Fruit fly (Drosophila melanogaster) whole organism, embryonic: ENCODE data around the gene Vps2.

Experiments
- ATbp ChIP-seq: fragments of 200-800 bp; sonication (Bioruptor generic); optimal IDR thresholded peaks from 2 replicates; lab custom pipeline; 2017; ENCODE audit warnings: missing biosample characterization, mild to moderate bottlenecking, missing genetic modification characterization, missing genetic modification reagents
- BEAF-32 ChIP-seq: fragments of 200-800 bp; sonication (Bioruptor generic); optimal IDR thresholded peaks from 3 replicates; lab custom pipeline; 2017; ENCODE audit warnings: missing biosample characterization, missing genetic modification characterization, mild to moderate bottlenecking, moderate library complexity, missing genetic modification reagents
- Blimp-1 ChIP-seq: fragments of 200-800 bp; sonication (Bioruptor generic); optimal IDR thresholded peaks from 3 replicates; lab custom pipeline; 2018; ENCODE audit warnings: missing biosample characterization, missing genetic modification characterization, mild to moderate bottlenecking, moderate library complexity, missing genetic modification reagents
- CG10267 ChIP-seq: fragments of 200-800 bp; sonication (Bioruptor generic); optimal IDR thresholded peaks from 2 replicates; lab custom pipeline; 2018; ENCODE audit warnings: missing biosample characterization, mild to moderate bottlenecking, missing genetic modification characterization, moderate library complexity
- CG10462 ChIP-seq: fragments of 200-800 bp; sonication (Bioruptor generic); optimal IDR thresholded peaks from 2 replicates; lab custom pipeline; 2016; ENCODE audit warnings: missing biosample characterization, missing genetic modification characterization
- CG10959 ChIP-seq: fragments of 200-800 bp; sonication (Bioruptor generic); IDR thresholded peaks from 2 replicates; pipeline ENCODE4 v1.3.6; 2022; ENCODE audit warnings: missing biosample characterization, missing genetic modification characterization
- CG14014 ChIP-seq: fragments of 200-800 bp; sonication (Bioruptor generic); IDR thresholded peaks from 2 replicates; pipeline ENCODE4 v1.3.6; 2022; ENCODE audit warnings: missing biosample characterization, missing genetic modification characterization
- CG15011 ChIP-seq: fragments of 200-800 bp; sonication (Bioruptor generic); optimal IDR thresholded peaks from 3 replicates; lab custom pipeline; 2018; ENCODE audit warnings: missing biosample characterization, mild to moderate bottlenecking, missing genetic modification characterization
- CG16815 ChIP-seq: fragments of 200-800 bp; sonication (Bioruptor generic); optimal IDR thresholded peaks from 3 replicates; lab custom pipeline; 2017; ENCODE audit warnings: missing biosample characterization, mild to moderate bottlenecking, missing genetic modification characterization
- CG17186 ChIP-seq: fragments of 200-800 bp; sonication (Bioruptor generic); optimal IDR thresholded peaks from 3 replicates; lab custom pipeline; 2017; ENCODE audit warnings: missing biosample characterization, missing genetic modification reagents, missing genetic modification characterization
- CG17359 ChIP-seq: fragments of 200-800 bp; sonication (Bioruptor generic); optimal IDR thresholded peaks from 3 replicates; lab custom pipeline; 2018; ENCODE audit warnings: missing biosample characterization, mild to moderate bottlenecking, missing genetic modification characterization, moderate library complexity
- CG17385 ChIP-seq: fragments of 200-800 bp; sonication (Bioruptor generic); optimal IDR thresholded peaks from 3 replicates; lab custom pipeline; 2018; ENCODE audit warnings: missing biosample characterization, mild to moderate bottlenecking, missing genetic modification characterization
- CG1832 ChIP-seq: fragments of 200-800 bp; sonication (Bioruptor generic); optimal IDR thresholded peaks from 2 replicates; lab custom pipeline; 2017; ENCODE audit warnings: missing biosample characterization, mild to moderate bottlenecking, missing genetic modification characterization, inconsistent platforms
- CG18476 ChIP-seq: fragments of 200-800 bp; sonication (Bioruptor generic); optimal IDR thresholded peaks from 2 replicates; lab custom pipeline; 2016; ENCODE audit warnings: missing biosample characterization, mild to moderate bottlenecking, missing genetic modification characterization
- CG2889 ChIP-seq: fragments of 200-800 bp; sonication (Bioruptor generic); IDR thresholded peaks from 3 replicates; pipeline ENCODE4 v1.3.6; 2022; ENCODE audit warnings: missing biosample characterization, missing genetic modification characterization
- CG31388 ChIP-seq: fragments of 200-800 bp; sonication (Bioruptor generic); optimal IDR thresholded peaks from 2 replicates; lab custom pipeline; 2016; ENCODE audit warnings: missing biosample characterization, missing genetic modification characterization
- CG3726 ChIP-seq: fragments of 200-800 bp; sonication (Bioruptor generic); IDR thresholded peaks from 3 replicates; pipeline ENCODE4, ENCODE4 v1.3.6; 2022; ENCODE audit warnings: missing biosample characterization, missing genetic modification characterization
- CG5953 ChIP-seq: fragments of 200-800 bp; sonication (Bioruptor generic); IDR thresholded peaks from 2 replicates; pipeline ENCODE4 v1.3.6; 2022; ENCODE audit warnings: missing biosample characterization, missing genetic modification characterization
- CG6254 ChIP-seq: fragments of 200-800 bp; sonication (Bioruptor generic); optimal IDR thresholded peaks from 3 replicates; lab custom pipeline; 2017; ENCODE audit warnings: mild to moderate bottlenecking, missing biosample characterization, missing genetic modification reagents, missing genetic modification characterization
- CG6813 ChIP-seq: fragments of 200-800 bp; sonication (Bioruptor generic); optimal IDR thresholded peaks from 2 replicates; lab custom pipeline; 2017; ENCODE audit warnings: missing biosample characterization, missing genetic modification characterization, mild to moderate bottlenecking, moderate library complexity, missing genetic modification reagents
- CG7556 ChIP-seq: fragments of 200-800 bp; sonication (Bioruptor generic); optimal IDR thresholded peaks from 2 replicates; lab custom pipeline; 2017; ENCODE audit warnings: missing biosample characterization, mild to moderate bottlenecking, missing genetic modification characterization
- CG7839 ChIP-seq: fragments of 200-800 bp; sonication (Bioruptor generic); optimal IDR thresholded peaks from 3 replicates; lab custom pipeline; 2018; ENCODE audit warnings: missing biosample characterization, mild to moderate bottlenecking, missing genetic modification characterization, moderate library complexity
- CG9876 ChIP-seq: fragments of 200-800 bp; sonication (Bioruptor generic); optimal IDR thresholded peaks from 2 replicates; lab custom pipeline; 2016; ENCODE audit warnings: missing biosample characterization, missing genetic modification characterization
- Dip3 ChIP-seq: fragments of 200-800 bp; sonication (Bioruptor generic); optimal IDR thresholded peaks from 3 replicates; lab custom pipeline; 2016; ENCODE audit warnings: missing biosample characterization, missing genetic modification characterization
- Elba2 ChIP-seq: fragments of 200-800 bp; sonication (Bioruptor generic); optimal IDR thresholded peaks from 3 replicates; lab custom pipeline; 2016; ENCODE audit warnings: missing biosample characterization, missing genetic modification characterization
- Gsc ChIP-seq: fragments of 200-800 bp; sonication (Bioruptor generic); IDR thresholded peaks from 2 replicates; pipeline ENCODE4 v1.3.6; 2022; ENCODE audit warnings: missing biosample characterization, missing genetic modification characterization
- HHEX ChIP-seq: fragments of 200-800 bp; sonication (Bioruptor generic); optimal IDR thresholded peaks from 3 replicates; lab custom pipeline; 2017; ENCODE audit warnings: missing biosample characterization, mild to moderate bottlenecking, missing genetic modification characterization, missing genetic modification reagents
- Hr78 ChIP-seq, 2 experiments: fragments of 200-800 bp in 1 of 2; fragments of >200 bp in 1 of 2; sonication (Bioruptor generic) in 1 of 2; optimal IDR thresholded peaks; 2 replicates each; lab custom pipeline; 2017 to 2019; ENCODE audit warnings: missing biosample characterization in 2 of 2, missing genetic modification characterization in 2 of 2, mild to moderate bottlenecking in 1 of 2, moderate library complexity in 1 of 2
- Max ChIP-seq: fragments of 200-800 bp; sonication (Bioruptor generic); optimal IDR thresholded peaks from 2 replicates; lab custom pipeline; 2016; ENCODE audit warnings: missing biosample characterization, mild to moderate bottlenecking, missing genetic modification characterization
- Med ChIP-seq: fragments of 200-800 bp; sonication (Bioruptor generic); peaks from one replicate; lab custom pipeline; 2016; ENCODE audit warnings: missing biosample characterization, missing genetic modification characterization, mild to moderate bottlenecking, inconsistent platforms, moderate library complexity
- Meics ChIP-seq: fragments of 200-800 bp; sonication (Bioruptor generic); optimal IDR thresholded peaks from 2 replicates; lab custom pipeline; 2017; ENCODE audit warnings: missing biosample characterization, mild to moderate bottlenecking, missing genetic modification characterization
- Ravus ChIP-seq: fragments of 200-800 bp; sonication (Bioruptor generic); IDR thresholded peaks from 2 replicates; pipeline ENCODE4 v1.3.6; 2022; ENCODE audit warnings: missing biosample characterization, missing genetic modification characterization
- dpn ChIP-seq, 2 experiments: fragments of 200-800 bp; sonication (Bioruptor generic); optimal IDR thresholded peaks; 3 replicates each; lab custom pipeline; 2016; ENCODE audit warnings: missing biosample characterization in 2 of 2, missing genetic modification characterization in 2 of 2
- ewg ChIP-seq: fragments of 200-800 bp; sonication (Bioruptor generic); optimal IDR thresholded peaks from 3 replicates; lab custom pipeline; 2017; ENCODE audit warnings: mild to moderate bottlenecking, missing biosample characterization, missing genetic modification reagents, missing genetic modification characterization
- fd102C ChIP-seq: fragments of 200-800 bp; sonication (Bioruptor generic); optimal IDR thresholded peaks from 2 replicates; lab custom pipeline; 2018; ENCODE audit warnings: missing biosample characterization, mild to moderate bottlenecking, missing genetic modification characterization, moderate library complexity
- fd64A ChIP-seq: fragments of 200-800 bp; sonication (Bioruptor generic); optimal IDR thresholded peaks from 3 replicates; lab custom pipeline; 2018; ENCODE audit warnings: missing biosample characterization, mild to moderate bottlenecking, missing genetic modification characterization
- ftz-f1 ChIP-seq: fragments of 200-800 bp; sonication (Bioruptor generic); optimal IDR thresholded peaks from 2 replicates; lab custom pipeline; 2016; ENCODE audit warnings: missing biosample characterization, missing genetic modification characterization
- klu ChIP-seq: fragments of 200-800 bp; sonication (Bioruptor generic); IDR thresholded peaks from 2 replicates; pipeline ENCODE4 v1.3.6; 2022; ENCODE audit warnings: missing biosample characterization, missing genetic modification characterization
- mam ChIP-seq: fragments of 200-800 bp; sonication (Bioruptor generic); optimal IDR thresholded peaks from 3 replicates; lab custom pipeline; 2016; ENCODE audit warnings: missing biosample characterization, missing genetic modification characterization
- row ChIP-seq: fragments of 200-800 bp; sonication (Bioruptor generic); IDR thresholded peaks from 3 replicates; pipeline ENCODE4 v1.3.6; 2022; ENCODE audit warnings: missing biosample characterization, missing genetic modification characterization
- schlank ChIP-seq: fragments of 200-800 bp; sonication (Bioruptor generic); optimal IDR thresholded peaks from 2 replicates; lab custom pipeline; 2018; ENCODE audit warnings: missing biosample characterization, mild to moderate bottlenecking, missing genetic modification characterization
- slbo ChIP-seq: fragments of 200-800 bp; sonication (Bioruptor generic); IDR thresholded peaks from 2 replicates; pipeline ENCODE4 v1.3.6; 2022; ENCODE audit warnings: missing biosample characterization, missing genetic modification characterization
- so ChIP-seq: fragments of 200-800 bp; sonication (Bioruptor generic); IDR thresholded peaks from 3 replicates; pipeline ENCODE4 v1.3.6; 2022; ENCODE audit warnings: missing biosample characterization, missing genetic modification characterization
- tap ChIP-seq: fragments of 200-800 bp; optimal IDR thresholded peaks from 3 replicates; lab custom pipeline; 2019; ENCODE audit warnings: missing biosample characterization, mild to moderate bottlenecking, missing genetic modification characterization, moderate library complexity
- tin ChIP-seq: fragments of 200-800 bp; sonication (Bioruptor generic); optimal IDR thresholded peaks from 3 replicates; lab custom pipeline; 2016; ENCODE audit warnings: missing biosample characterization, missing genetic modification characterization
- unc-4 ChIP-seq: fragments of 200-800 bp; sonication (Bioruptor generic); IDR thresholded peaks from 2 replicates; pipeline ENCODE4 v1.3.6; 2022; ENCODE audit warnings: missing biosample characterization, missing genetic modification characterization; ENCODE audit not compliant: partially characterized antibody
- usp ChIP-seq: fragments of >200 bp; optimal IDR thresholded peaks from 2 replicates; lab custom pipeline; 2017; ENCODE audit warnings: missing biosample characterization, missing genetic modification characterization
- z ChIP-seq: fragments of 200-800 bp; sonication (Bioruptor generic); IDR thresholded peaks from 3 replicates; pipeline ENCODE4 v1.3.6; 2022; ENCODE audit warnings: missing biosample characterization, missing genetic modification characterization
- zen ChIP-seq: fragments of 200-800 bp; sonication (Bioruptor generic); optimal IDR thresholded peaks from 3 replicates; lab custom pipeline; 2018; ENCODE audit warnings: missing biosample characterization, mild to moderate bottlenecking, missing genetic modification characterization, moderate library complexity

Vps2 gene

DNA sequence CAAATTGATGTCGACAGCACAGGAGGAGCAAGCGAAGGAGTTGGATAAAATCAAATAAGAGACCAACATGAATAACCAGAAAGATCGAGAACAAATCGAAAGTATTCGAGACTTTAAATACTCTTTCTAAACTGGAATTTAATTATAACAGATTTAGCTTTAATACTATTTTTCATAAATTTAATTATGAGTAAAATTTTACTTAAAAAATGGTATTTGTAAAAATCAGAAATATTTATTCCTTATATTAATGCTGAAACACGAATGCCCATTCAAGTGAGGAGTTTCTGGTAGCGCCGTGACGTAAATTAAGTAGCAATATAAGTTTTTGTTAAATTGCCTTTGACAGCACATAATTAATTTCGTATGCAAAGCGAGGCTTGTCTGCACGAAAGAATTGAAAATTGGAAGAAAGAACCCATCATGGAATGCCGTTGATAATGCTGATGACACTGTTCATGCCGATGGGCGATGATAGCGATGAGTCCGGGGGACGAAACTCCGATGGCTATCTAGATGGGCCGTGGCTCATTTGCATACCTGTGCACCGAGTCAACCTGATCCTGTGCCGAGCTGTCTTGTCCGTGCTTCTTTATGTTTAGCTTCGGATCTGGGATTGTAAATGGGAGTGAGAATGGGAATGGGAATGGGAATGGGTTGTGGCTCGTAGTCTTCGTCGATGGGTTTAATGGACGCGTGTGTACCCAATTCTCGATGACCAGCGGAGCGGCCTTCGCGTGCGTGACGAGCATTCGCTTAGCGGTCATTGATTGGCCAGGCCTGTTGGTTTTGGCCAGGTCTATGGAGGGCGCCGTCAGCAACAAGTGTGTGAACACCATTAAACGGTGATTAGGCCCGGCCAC is 39.6 kb upstream of the Vps2 start (continued):
- TF ChIP-seq dpn (GFP tag; optimal IDR thresholded peaks at IDR 0.05; lab: Kevin White, UChicago), result peak in 1 of 2 experiments; percentile 2
- no peak for TF ChIP-seq ewg (GFP tag; lab: Kevin White, UChicago)
- TF ChIP-seq klu (GFP tag; lab: Robert Waterston, UW), result no peak
- TF ChIP-seq BEAF-32 (GFP tag; lab: Kevin White, UChicago), result no peak
- TF ChIP-seq CG10959 (GFP tag; lab: Robert Waterston, UW), result no peak
- TF ChIP-seq unc-4 (GFP tag; lab: Robert Waterston, UW), result no peak
- TF ChIP-seq CG17359 (tag; lab: Kevin White, UChicago), result peak; percentile 25
- TF ChIP-seq row (GFP tag; lab: Robert Waterston, UW), result peak; percentile 63
- peak; percentile 5 for TF ChIP-seq CG6813
- TF ChIP-seq CG10267, result peak; percentile 74
- no peak for TF ChIP-seq Dip3 (GFP tag; lab: Kevin White, UChicago)
- no peak for TF ChIP-seq HHEX (GFP tag; lab: Kevin White, UChicago)
- TF ChIP-seq CG7556, result peak; percentile 32
- TF ChIP-seq z (GFP tag; lab: Robert Waterston, UW), result no peak
- no peak for TF ChIP-seq CG2889 (GFP tag; lab: Robert Waterston, UW)
- TF ChIP-seq CG5953 (GFP tag; lab: Robert Waterston, UW), result no peak
- TF ChIP-seq usp (GFP tag; lab: Kevin White, UChicago), result no peak
- TF ChIP-seq CG3726 (GFP tag; lab: Robert Waterston, UW), result no peak
- TF ChIP-seq ATbp (GFP tag; lab: Kevin White, UChicago), result no peak
- peak; percentile 29 for TF ChIP-seq tap (tag; lab: Kevin White, UChicago)
- TF ChIP-seq CG1832, result no peak
- TF ChIP-seq Hr78 (GFP tag; optimal IDR thresholded peaks at IDR 0.05; lab: Kevin White, UChicago), result no peak
- no peak for TF ChIP-seq CG9876 (GFP tag; lab: Kevin White, UChicago)
- no peak for TF ChIP-seq fd64A (GFP tag; lab: Kevin White, UChicago)
- TF ChIP-seq CG17385 (GFP tag; lab: Kevin White, UChicago), result peak; percentile 12
- TF ChIP-seq CG6254, result peak; percentile 6
- TF ChIP-seq so (GFP tag; lab: Robert Waterston, UW), result no peak
- TF ChIP-seq CG16815 (GFP tag; lab: Kevin White, UChicago), result peak; percentile 27
- TF ChIP-seq Gsc (GFP tag; lab: Robert Waterston, UW), result no peak
- no peak for TF ChIP-seq fd102C (GFP tag; lab: Kevin White, UChicago)
- peak; percentile 72 for TF ChIP-seq zen (tag; lab: Kevin White, UChicago)
- no peak for TF ChIP-seq mam (GFP tag; lab: Kevin White, UChicago)
- no peak for TF ChIP-seq schlank (tag; lab: Kevin White, UChicago)
- no peak for TF ChIP-seq CG17186 (GFP tag; lab: Kevin White, UChicago)
- TF ChIP-seq CG31388 (GFP tag; lab: Kevin White, UChicago), result no peak
- no peak for TF ChIP-seq ftz-f1 (GFP tag; lab: Kevin White, UChicago)
- no peak for TF ChIP-seq Max (GFP tag; lab: Kevin White, UChicago)
- TF ChIP-seq CG7839 (tag; lab: Kevin White, UChicago), result peak; percentile 67
- no peak for TF ChIP-seq slbo
- TF ChIP-seq Ravus (GFP tag; lab: Robert Waterston, UW), result no peak
- TF ChIP-seq Elba2, result no peak
- no peak for TF ChIP-seq CG15011
- no peak for TF ChIP-seq tin (GFP tag; lab: Kevin White, UChicago)
- TF ChIP-seq CG10462 (GFP tag; lab: Kevin White, UChicago), result no peak
- no peak; the same call in 1 of the 2 replicates for TF ChIP-seq CG14014 (GFP tag; lab: Robert Waterston, UW)
- TF ChIP-seq Blimp-1, result peak; percentile 78
- peak; percentile 73 for TF ChIP-seq Med (GFP tag; lab: Kevin White, UChicago)
- no peak for TF ChIP-seq Meics
- no peak for TF ChIP-seq CG18476
